Fruit fly (Drosophila melanogaster) Kc167 (cell line): ENCODE data around the gene Nadsyn.
A peak's percentile ranks its signal among the peaks of the same experiment; 100 is the strongest.

Experiments
- Myc ChIP-seq: fragments of >200 bp; optimal IDR thresholded peaks from 2 replicates; lab custom pipeline; 2017; ENCODE audit warnings: missing external identifiers
- Sin3A ChIP-seq: fragments of >200 bp; optimal IDR thresholded peaks from 2 replicates; lab custom pipeline; 2018; ENCODE audit warnings: missing external identifiers
- h ChIP-seq: fragments of >200 bp; optimal IDR thresholded peaks from 3 replicates; lab custom pipeline; 2018; ENCODE audit warnings: missing external identifiers
- insv ChIP-seq: fragments of >200 bp; optimal IDR thresholded peaks from 3 replicates; lab custom pipeline; 2018; ENCODE audit warnings: missing external identifiers
- psq ChIP-seq: fragments of >200 bp; optimal IDR thresholded peaks from 2 replicates; lab custom pipeline; 2017; ENCODE audit warnings: missing external identifiers
- ttk ChIP-seq: sonication (Bioruptor generic); optimal IDR thresholded peaks from 2 replicates; lab custom pipeline; 2017; ENCODE audit warnings: missing external identifiers

Gene Nadsyn

dm6 chrX:13717982-13718402 is at the start of gene Nadsyn:
Gene Nadsyn, minus strand, starts transcription at chrX:13718285.
- TF ChIP-seq psq (lab: Kevin White, UChicago): no peak

- no peak for TF ChIP-seq insv (lab: Kevin White, UChicago)
These were observed 48.4 kb upstream of the Nadsyn start for dm6 chrX:13766495-13766894.

- TF ChIP-seq Myc (lab: Kevin White, UChicago) (no peak), h (lab: Kevin White, UChicago) (no peak), psq (lab: Kevin White, UChicago) (no peak), insv (lab: Kevin White, UChicago) (no peak), ttk (lab: Kevin White, UChicago) (no peak), Sin3A (no peak)
These were observed 47.1 kb upstream of the Nadsyn start for dm6 chrX:13765217-13765616.

- TF ChIP-seq Myc (lab: Kevin White, UChicago): no peak
These were observed 46.5 kb upstream of the Nadsyn start for dm6 chrX:13764397-13765119.

- TF ChIP-seq insv (lab: Kevin White, UChicago) (no peak), Myc (lab: Kevin White, UChicago) (no peak), psq (lab: Kevin White, UChicago) (no peak), Sin3A (no peak), ttk (lab: Kevin White, UChicago) (no peak), h (lab: Kevin White, UChicago) (no peak)
These were observed 44.3 kb upstream of the Nadsyn start, which contains the start of gene rdgB for dm6 chrX:13762372-13762883. Gene rdgB, plus strand, starts transcription at chrX:13762752.

- TF ChIP-seq insv (lab: Kevin White, UChicago) (no peak), Sin3A (no peak), h (lab: Kevin White, UChicago) (no peak), ttk (lab: Kevin White, UChicago) (no peak), psq (lab: Kevin White, UChicago) (no peak), Myc (lab: Kevin White, UChicago) (no peak)
These were observed 43.8 kb upstream of the Nadsyn start for dm6 chrX:13761762-13762371.

dm6 chrX:13758989-13759549 is 41.0 kb upstream of the Nadsyn start, which contains the start of gene Yp3:
Gene Yp3, plus strand, starts transcription at chrX:13759546.
- TF ChIP-seq ttk (lab: Kevin White, UChicago) (no peak), h (lab: Kevin White, UChicago) (no peak), Myc (lab: Kevin White, UChicago) (no peak), insv (lab: Kevin White, UChicago) (no peak), psq (lab: Kevin White, UChicago) (no peak), Sin3A (no peak)

dm6 chrX:13756776-13757312 is 38.8 kb upstream of the Nadsyn start, which contains the start of the genes CG32625 and Rtc1:
Gene CG32625, minus strand, starts transcription at chrX:13756826.
Gene Rtc1, plus strand, starts transcription at chrX:13757179.
- TF ChIP-seq h (lab: Kevin White, UChicago) (no peak), Myc (lab: Kevin White, UChicago) (no peak), Sin3A (no peak), psq (lab: Kevin White, UChicago) (no peak), insv (lab: Kevin White, UChicago) (no peak), ttk (lab: Kevin White, UChicago) (no peak)

- no peak for TF ChIP-seq ttk (lab: Kevin White, UChicago)
- no peak for TF ChIP-seq Myc (lab: Kevin White, UChicago)
- TF ChIP-seq psq (lab: Kevin White, UChicago): no peak
- no peak for TF ChIP-seq insv (lab: Kevin White, UChicago)
- no peak for TF ChIP-seq h (lab: Kevin White, UChicago)
- TF ChIP-seq Sin3A: no peak
These were observed 37.1 kb upstream of the Nadsyn start, which contains the start of gene Pdcd4 for dm6 chrX:13755152-13755557. Gene Pdcd4, minus strand, starts transcription at chrX:13755406.

dm6 chrX:13754476-13754875 is 36.4 kb upstream of the Nadsyn start:
- TF ChIP-seq ttk (lab: Kevin White, UChicago): no peak
- no peak for TF ChIP-seq psq (lab: Kevin White, UChicago)
- TF ChIP-seq Sin3A: no peak
- TF ChIP-seq h (lab: Kevin White, UChicago): no peak
- TF ChIP-seq insv (lab: Kevin White, UChicago): no peak
- TF ChIP-seq Myc (lab: Kevin White, UChicago): no peak

- TF ChIP-seq Myc (lab: Kevin White, UChicago) (no peak), psq (lab: Kevin White, UChicago) (peak; percentile 55), ttk (lab: Kevin White, UChicago) (no peak), insv (lab: Kevin White, UChicago) (no peak), h (lab: Kevin White, UChicago) (no peak)
These were observed 35.7 kb upstream of the Nadsyn start for dm6 chrX:13753775-13754174.
